Worm (Caenorhabditis elegans) whole organism, early embryonic: ENCODE data around the gene ZK1236.5.

Source experiments
- B0310.2 ChIP-seq: sonication (generic microtip); optimal IDR thresholded peaks from 2 replicates; lab custom pipeline; 2016; ENCODE audit warnings: mild to moderate bottlenecking, missing genetic modification characterization, missing compliant biosample characterization
- F13C5.2 ChIP-seq: sonication (generic microtip); optimal IDR thresholded peaks from 2 replicates; lab custom pipeline; 2017; ENCODE audit warnings: mild to moderate bottlenecking, missing genetic modification characterization, inconsistent platforms, missing compliant biosample characterization
- aly-1 ChIP-seq: sonication (generic microtip); optimal IDR thresholded peaks from 2 replicates; lab custom pipeline; 2016; ENCODE audit warnings: missing genetic modification characterization, missing compliant biosample characterization
- ama-1 ChIP-seq: fragments of 150-350 bp; optimal IDR thresholded peaks from 2 replicates; lab custom pipeline; 2014
- ceh-13 ChIP-seq: fragments of 200-800 bp; sonication (Bioruptor generic); optimal IDR thresholded peaks from 2 replicates; lab custom pipeline; 2018; ENCODE audit warnings: mild to moderate bottlenecking, missing genetic modification characterization, missing compliant biosample characterization
- ceh-36 ChIP-seq: sonication (generic microtip); optimal IDR thresholded peaks from 2 replicates; lab custom pipeline; 2016; ENCODE audit warnings: missing genetic modification characterization, inconsistent platforms, missing compliant biosample characterization
- ets-7 ChIP-seq: sonication (generic microtip); optimal IDR thresholded peaks from 2 replicates; lab custom pipeline; 2016; ENCODE audit warnings: missing genotype, missing genetic modification characterization, missing compliant biosample characterization
- flt-1 ChIP-seq: fragments of 200-800 bp; sonication (Bioruptor generic); IDR thresholded peaks from 2 replicates; pipeline ENCODE4 v1.3.6; 2022; ENCODE audit warnings: missing genetic modification characterization, missing compliant biosample characterization
- hmbx-1 ChIP-seq: sonication (generic microtip); optimal IDR thresholded peaks from 2 replicates; lab custom pipeline; 2016; ENCODE audit warnings: mild to moderate bottlenecking, missing genetic modification characterization, missing compliant biosample characterization
- hmg-4 ChIP-seq: fragments of 200-800 bp; sonication (Bioruptor generic); optimal IDR thresholded peaks from 2 replicates; lab custom pipeline; 2018; ENCODE audit warnings: mild to moderate bottlenecking, missing genetic modification characterization, missing compliant biosample characterization
- hnd-1 ChIP-seq: sonication (generic microtip); optimal IDR thresholded peaks from 2 replicates; lab custom pipeline; 2016; ENCODE audit warnings: missing genetic modification characterization, missing compliant biosample characterization
- pes-1 ChIP-seq: fragments of 200-800 bp; sonication (Bioruptor generic); IDR thresholded peaks from 2 replicates; pipeline ENCODE4 v1.3.6; 2022; ENCODE audit warnings: missing genetic modification reagents, missing genetic modification characterization, missing compliant biosample characterization
- scrt-1 ChIP-seq: fragments of 200-800 bp; sonication (Bioruptor generic); IDR thresholded peaks from 2 replicates; pipeline ENCODE4 v1.3.6; 2022; ENCODE audit warnings: missing genetic modification characterization, missing compliant biosample characterization
- sea-1 ChIP-seq: fragments of 200-800 bp; sonication (Bioruptor generic); conservative IDR thresholded peaks from 2 replicates; pipeline ENCODE4 v1.3.6; 2022; ENCODE audit warnings: missing genetic modification characterization, missing compliant biosample characterization
- tbx-11 ChIP-seq: fragments of 200-800 bp; sonication (Bioruptor generic); IDR thresholded peaks from 2 replicates; pipeline ENCODE4 v1.3.6; 2022; ENCODE audit warnings: missing genetic modification characterization, missing compliant biosample characterization
- tbx-37 ChIP-seq: fragments of 200-800 bp; sonication (Bioruptor generic); conservative IDR thresholded peaks from 2 replicates; pipeline ENCODE4 v1.3.6; 2022; ENCODE audit warnings: missing genetic modification reagents, missing genetic modification characterization, missing compliant biosample characterization
- tra-4 ChIP-seq: sonication (generic microtip); optimal IDR thresholded peaks from 2 replicates; lab custom pipeline; 2017; ENCODE audit warnings: missing genetic modification characterization, missing compliant biosample characterization

ZK1236.5 gene

ce11 chrIII:8457605-8458004 lies 25.6 kb upstream of the ZK1236.5 start:
- TF ChIP-seq tbx-11 (GFP tag; lab: Robert Waterston, UW), result no peak
- TF ChIP-seq aly-1, result no peak
- TF ChIP-seq ceh-36 (tag; lab: Kevin White, UChicago), result no peak
- no peak for TF ChIP-seq F13C5.2 (tag; lab: Kevin White, UChicago)
- no peak for TF ChIP-seq pes-1 (GFP tag; lab: Robert Waterston, UW)
- no peak for TF ChIP-seq tbx-37 (GFP tag; lab: Robert Waterston, UW)
- no peak for TF ChIP-seq scrt-1 (GFP tag; lab: Robert Waterston, UW)
- TF ChIP-seq B0310.2 (tag; lab: Kevin White, UChicago), result no peak
- no peak for TF ChIP-seq ets-7
- no peak for TF ChIP-seq flt-1 (GFP tag; lab: Robert Waterston, UW)
- no peak for TF ChIP-seq ama-1 (lab: Kevin White, UChicago)
- no peak for TF ChIP-seq hmbx-1 (tag; lab: Kevin White, UChicago)
- TF ChIP-seq hnd-1 (tag; lab: Kevin White, UChicago), result no peak
- TF ChIP-seq sea-1, result no peak
- TF ChIP-seq ceh-13, result no peak
- TF ChIP-seq hmg-4, result no peak
- TF ChIP-seq tra-4 (tag; lab: Kevin White, UChicago), result no peak

- TF ChIP-seq tra-4 (tag; lab: Kevin White, UChicago) (no peak), aly-1 (no peak), tbx-37 (GFP tag; lab: Robert Waterston, UW) (no peak), F13C5.2 (tag; lab: Kevin White, UChicago) (no peak), tbx-11 (GFP tag; lab: Robert Waterston, UW) (no peak), sea-1 (no peak), ceh-36 (tag; lab: Kevin White, UChicago) (no peak), ama-1 (lab: Kevin White, UChicago) (no peak), scrt-1 (GFP tag; lab: Robert Waterston, UW) (no peak), flt-1 (GFP tag; lab: Robert Waterston, UW) (no peak), hmg-4 (no peak), pes-1 (GFP tag; lab: Robert Waterston, UW) (no peak), ceh-13 (no peak), ets-7 (no peak)
These were observed 19.2 kb upstream of the ZK1236.5 start for ce11 chrIII:8451181-8451580.

- TF ChIP-seq ets-7, result no peak
- TF ChIP-seq B0310.2 (tag; lab: Kevin White, UChicago), result no peak
- no peak for TF ChIP-seq tbx-11 (GFP tag; lab: Robert Waterston, UW)
- TF ChIP-seq aly-1, result no peak
- TF ChIP-seq F13C5.2 (tag; lab: Kevin White, UChicago), result no peak
- no peak for TF ChIP-seq scrt-1 (GFP tag; lab: Robert Waterston, UW)
- TF ChIP-seq hmbx-1 (tag; lab: Kevin White, UChicago), result no peak
- no peak for TF ChIP-seq flt-1 (GFP tag; lab: Robert Waterston, UW)
- no peak for TF ChIP-seq ceh-13
- no peak for TF ChIP-seq hmg-4
- TF ChIP-seq sea-1, result no peak
- TF ChIP-seq pes-1 (GFP tag; lab: Robert Waterston, UW), result no peak
These were observed 18.5 kb upstream of the ZK1236.5 start for ce11 chrIII:8450494-8450893.

- TF ChIP-seq tra-4 (tag; lab: Kevin White, UChicago), result no peak
- TF ChIP-seq flt-1 (GFP tag; lab: Robert Waterston, UW), result no peak
- no peak for TF ChIP-seq ceh-36 (tag; lab: Kevin White, UChicago)
- no peak for TF ChIP-seq hnd-1 (tag; lab: Kevin White, UChicago)
- no peak for TF ChIP-seq ama-1 (lab: Kevin White, UChicago)
- TF ChIP-seq hmg-4, result no peak
- TF ChIP-seq ets-7, result no peak
These were observed 17.3 kb upstream of the ZK1236.5 start, which contains the start of gene mrpl-32 for ce11 chrIII:8449160-8449807. TSS of gene mrpl-32 (plus strand) at chrIII:8449757.

- TF ChIP-seq F13C5.2 (tag; lab: Kevin White, UChicago) (peak; percentile 84), pes-1 (GFP tag; lab: Robert Waterston, UW) (0 out of 2 replicates have a peak, but pooled peaks have one; percentile 27), ceh-13 (no peak), ama-1 (lab: Kevin White, UChicago) (no peak)
These were observed 15.0 kb upstream of the ZK1236.5 start, which contains the start of gene rpn-3 for ce11 chrIII:8446940-8447403. TSS of gene rpn-3 (plus strand) at chrIII:8447353.

ce11 chrIII:8446534-8446933 lies 14.5 kb upstream of the ZK1236.5 start, which contains the start of gene hsp-110:
TSS of gene hsp-110 (minus strand) at chrIII:8446909.
- TF ChIP-seq ama-1 (lab: Kevin White, UChicago) (peak; percentile 13), hmbx-1 (tag; lab: Kevin White, UChicago) (no peak)

ce11 chrIII:8446061-8446460 lies 14.0 kb upstream of the ZK1236.5 start:
- TF ChIP-seq ceh-36 (tag; lab: Kevin White, UChicago), result no peak
- no peak for TF ChIP-seq ceh-13
- no peak for TF ChIP-seq ama-1 (lab: Kevin White, UChicago)
- TF ChIP-seq tbx-11 (GFP tag; lab: Robert Waterston, UW), result no peak

- TF ChIP-seq hmbx-1 (tag; lab: Kevin White, UChicago) (no peak), ceh-13 (no peak), tbx-11 (GFP tag; lab: Robert Waterston, UW) (no peak), tbx-37 (GFP tag; lab: Robert Waterston, UW) (no peak), pes-1 (GFP tag; lab: Robert Waterston, UW) (no peak), ama-1 (lab: Kevin White, UChicago) (no peak), hmg-4 (no peak), ets-7 (no peak), aly-1 (no peak), hnd-1 (tag; lab: Kevin White, UChicago) (no peak), sea-1 (no peak), B0310.2 (tag; lab: Kevin White, UChicago) (no peak), scrt-1 (GFP tag; lab: Robert Waterston, UW) (no peak), flt-1 (GFP tag; lab: Robert Waterston, UW) (no peak), ceh-36 (tag; lab: Kevin White, UChicago) (no peak)
These were observed 12.5 kb upstream of the ZK1236.5 start for ce11 chrIII:8444433-8445090.
